Worm (Caenorhabditis elegans) whole organism, young adult: ENCODE measurements around the gene svh-11.

Source experiments
- C17E4.6 ChIP-seq: fragments of 200-800 bp; sonication (Bioruptor generic); IDR thresholded peaks from 2 replicates; pipeline ENCODE4 v1.3.6; 2022; ENCODE audit warnings: missing genetic modification reagents, missing genetic modification characterization, missing compliant biosample characterization
- F49E8.2 ChIP-seq: sonication (generic microtip); optimal IDR thresholded peaks from 3 replicates; lab custom pipeline; 2017; ENCODE audit warnings: missing genetic modification characterization, mild to moderate bottlenecking, missing compliant biosample characterization, antibody characterized with exemption, moderate library complexity; ENCODE audit not compliant: insufficient read depth
- ama-1 ChIP-seq, 3 experiments: fragments of 150-350 bp in 1 of 3; sonication (generic microtip) in 2 of 3; optimal IDR thresholded peaks; 2 replicates each; lab custom pipeline; 2014 to 2018; ENCODE audit warnings: missing biosample characterization in 2 of 3, missing genetic modification characterization in 2 of 3, missing genetic modification reagents in 2 of 3
- lin-35 ChIP-seq, 3 experiments: fragments of 150-350 bp in 2 of 3; sonication (generic microtip) in 1 of 3; optimal IDR thresholded peaks; 2 replicates each; lab custom pipeline; 2014 to 2018; ENCODE audit warnings: missing biosample characterization in 3 of 3, missing genetic modification characterization in 3 of 3, missing genetic modification reagents in 3 of 3
- mxl-1 ChIP-seq: sonication (generic microtip); optimal IDR thresholded peaks from 2 replicates; lab custom pipeline; 2016; ENCODE audit warnings: missing genetic modification characterization, missing compliant biosample characterization
- rec-8 ChIP-seq, 2 experiments: sonication (generic microtip); optimal IDR thresholded peaks; 2 replicates each; lab custom pipeline; 2016; ENCODE audit warnings: mild to moderate bottlenecking in 2 of 2, missing genetic modification characterization in 2 of 2, missing genetic modification reagents in 2 of 2, missing genotype in 2 of 2, missing biosample characterization in 1 of 2, missing compliant biosample characterization in 1 of 2, moderate library complexity in 1 of 2
- snpc-1.1 ChIP-seq: sonication (generic microtip); optimal IDR thresholded peaks from 2 replicates; lab custom pipeline; 2017; ENCODE audit warnings: missing genetic modification characterization, mild to moderate bottlenecking, missing compliant biosample characterization, antibody characterized with exemption, moderate library complexity, missing genotype, missing genetic modification reagents; ENCODE audit not compliant: insufficient read depth

- TF ChIP-seq lin-35 (GFP tag; optimal IDR thresholded peaks at IDR 0.05; lab: Kevin White, UChicago) (no peak), C17E4.6 (GFP tag; lab: Robert Waterston, UW) (no peak), ama-1 (optimal IDR thresholded peaks at IDR 0.05; lab: Kevin White, UChicago) (no peak), ama-1 (GFP tag; optimal IDR thresholded peaks at IDR 0.05; lab: Kevin White, UChicago) (no peak), F49E8.2 (tag; lab: Kevin White, UChicago) (no peak), snpc-1.1 (no peak), rec-8 (tag; optimal IDR thresholded peaks at IDR 0.05; lab: Kevin White, UChicago) (no peak), mxl-1 (tag; lab: Kevin White, UChicago) (no peak)
These were observed 24.0 kb downstream of the svh-11 start, which contains the start of gene nhr-134 for ce11 chrV:2230912-2231311.
